Worm (Caenorhabditis elegans): ENCODE data around the gene R08F11.7.

The R08F11.7 gene

DNA sequence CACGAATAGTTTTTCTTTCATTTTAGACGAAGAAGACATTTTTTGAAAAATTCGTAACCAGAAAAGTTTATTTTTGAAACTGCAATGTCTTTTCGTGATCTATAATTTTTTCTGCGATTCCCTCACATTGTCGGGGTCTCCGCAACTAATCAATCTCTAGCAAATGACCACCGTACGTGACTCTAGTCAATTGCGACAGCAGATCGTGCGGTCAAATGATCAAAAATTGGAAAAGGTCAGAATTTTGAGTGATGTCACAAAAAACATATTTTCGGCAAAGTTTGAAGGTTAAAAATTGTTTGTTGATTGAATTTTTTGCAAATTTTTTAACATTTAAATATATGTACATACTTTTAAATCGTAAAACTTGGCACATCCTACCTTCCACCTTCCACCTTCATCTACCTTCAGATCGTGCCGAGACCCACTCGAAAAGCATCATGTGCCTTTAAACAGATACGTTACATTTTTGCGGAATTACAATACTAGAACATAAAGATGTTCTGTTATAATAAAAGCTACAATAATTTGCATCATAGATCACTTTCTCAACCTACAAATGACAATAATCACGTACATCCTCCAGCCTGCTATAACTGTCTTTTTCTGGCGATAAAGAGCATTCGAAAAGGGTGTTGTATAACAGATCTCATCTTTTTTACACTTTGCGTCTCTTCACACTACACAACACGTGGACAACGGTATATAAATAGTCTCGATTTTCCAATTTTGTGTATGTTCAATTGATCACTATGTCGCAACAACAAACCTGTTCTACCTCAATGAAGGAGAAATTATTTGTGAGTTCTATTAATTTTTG, 18.2 kb upstream of the R08F11.7 start, which contains the start of the genes R08E5.1 and rips-1:
Gene R08E5.1 (minus strand): TSS at position 82 of the 820 bp plus-strand sequence.
Gene rips-1 (plus strand): TSS at position 585 of the 820 bp plus-strand sequence.
- no peak for TF ChIP-seq B0310.2 (tag; optimal IDR thresholded peaks at IDR 0.05)
- no peak for TF ChIP-seq ama-1 (optimal IDR thresholded peaks at IDR 0.05)
- no peak for TF ChIP-seq sea-1 (GFP tag; conservative IDR thresholded peaks at IDR 0.05)
- no peak for TF ChIP-seq scrt-1 (GFP tag; IDR thresholded peaks at IDR 0.05)
- no peak for TF ChIP-seq ets-7 (tag; optimal IDR thresholded peaks at IDR 0.05)
- TF ChIP-seq hmg-4 (GFP tag; optimal IDR thresholded peaks at IDR 0.05), result no peak
- TF ChIP-seq ceh-36 (tag; optimal IDR thresholded peaks at IDR 0.05), result no peak
- no peak for TF ChIP-seq tbx-37 (GFP tag; conservative IDR thresholded peaks at IDR 0.05)
- TF ChIP-seq hmbx-1 (tag; optimal IDR thresholded peaks at IDR 0.05), result no peak
- no peak for TF ChIP-seq tbx-11 (GFP tag; IDR thresholded peaks at IDR 0.05)
- no peak for TF ChIP-seq flt-1 (GFP tag; IDR thresholded peaks at IDR 0.05)
- TF ChIP-seq ceh-13 (GFP tag; optimal IDR thresholded peaks at IDR 0.05), result no peak
- no peak for TF ChIP-seq hnd-1 (tag; optimal IDR thresholded peaks at IDR 0.05)

- no peak for TF ChIP-seq aly-1 (tag; optimal IDR thresholded peaks at IDR 0.05)
- TF ChIP-seq ceh-36 (tag; optimal IDR thresholded peaks at IDR 0.05), result no peak
- TF ChIP-seq tbx-11 (GFP tag; IDR thresholded peaks at IDR 0.05), result no peak
- no peak for TF ChIP-seq flt-1 (GFP tag; IDR thresholded peaks at IDR 0.05)
- no peak for TF ChIP-seq ama-1 (optimal IDR thresholded peaks at IDR 0.05)
- TF ChIP-seq sea-1 (GFP tag; conservative IDR thresholded peaks at IDR 0.05), result no peak
- no peak for TF ChIP-seq ets-7 (tag; optimal IDR thresholded peaks at IDR 0.05)
- no peak for TF ChIP-seq tbx-37 (GFP tag; conservative IDR thresholded peaks at IDR 0.05)
- TF ChIP-seq hmg-4 (GFP tag; optimal IDR thresholded peaks at IDR 0.05), result no peak
- TF ChIP-seq scrt-1 (GFP tag; IDR thresholded peaks at IDR 0.05), result no peak
- TF ChIP-seq B0310.2 (tag; optimal IDR thresholded peaks at IDR 0.05), result no peak
- TF ChIP-seq pes-1 (GFP tag; IDR thresholded peaks at IDR 0.05), result no peak
- no peak for TF ChIP-seq hnd-1 (tag; optimal IDR thresholded peaks at IDR 0.05)
- no peak for TF ChIP-seq ceh-13 (GFP tag; optimal IDR thresholded peaks at IDR 0.05)
- TF ChIP-seq F13C5.2 (tag; optimal IDR thresholded peaks at IDR 0.05), result no peak
- no peak for TF ChIP-seq tra-4 (tag; optimal IDR thresholded peaks at IDR 0.05)
- TF ChIP-seq hmbx-1 (tag; optimal IDR thresholded peaks at IDR 0.05), result no peak
Observed at ce11 chrV:3773618-3774017, 16.3 kb upstream of the R08F11.7 start.

- no peak for TF ChIP-seq F13C5.2 (tag; optimal IDR thresholded peaks at IDR 0.05)
- TF ChIP-seq hnd-1 (tag; optimal IDR thresholded peaks at IDR 0.05), result no peak
- no peak for TF ChIP-seq tbx-11 (GFP tag; IDR thresholded peaks at IDR 0.05)
- no peak for TF ChIP-seq ceh-13 (GFP tag; optimal IDR thresholded peaks at IDR 0.05)
- TF ChIP-seq pes-1 (GFP tag; IDR thresholded peaks at IDR 0.05), result no peak
- TF ChIP-seq B0310.2 (tag; optimal IDR thresholded peaks at IDR 0.05), result no peak
- TF ChIP-seq hmbx-1 (tag; optimal IDR thresholded peaks at IDR 0.05), result no peak
- no peak for TF ChIP-seq sea-1 (GFP tag; conservative IDR thresholded peaks at IDR 0.05)
- TF ChIP-seq flt-1 (GFP tag; IDR thresholded peaks at IDR 0.05), result no peak
- no peak for TF ChIP-seq aly-1 (tag; optimal IDR thresholded peaks at IDR 0.05)
Observed at ce11 chrV:3774653-3775052, 15.2 kb upstream of the R08F11.7 start.

DNA sequence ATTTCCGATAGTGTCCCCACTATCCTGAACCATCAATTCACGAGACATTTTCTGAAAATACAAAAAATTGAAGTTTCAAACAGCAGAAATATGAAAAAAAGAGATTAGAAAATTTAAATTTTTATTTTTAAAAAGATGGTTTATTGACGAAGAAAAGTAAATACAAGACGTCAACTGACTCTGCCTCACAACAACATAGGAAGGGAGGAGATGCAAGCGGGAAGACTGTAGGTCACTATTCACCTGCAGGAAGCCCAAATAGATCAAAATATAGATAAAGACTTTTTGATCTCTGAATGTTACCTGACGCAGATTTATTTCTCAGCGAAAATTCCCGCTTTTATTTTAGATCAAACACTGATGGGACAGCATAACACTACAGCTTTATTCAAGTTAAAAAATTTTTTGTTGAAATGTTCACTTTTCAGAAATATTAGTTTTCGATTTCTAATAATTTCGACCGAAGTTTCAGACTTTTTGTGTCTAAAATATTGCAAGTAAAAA, 13.7 kb upstream of the R08F11.7 start, which contains the start of gene cysl-3:
Gene cysl-3 (minus strand): TSS at position 51 of the 504 bp plus-strand sequence.
- TF ChIP-seq F13C5.2 (tag; optimal IDR thresholded peaks at IDR 0.05), result no peak
- no peak for TF ChIP-seq ama-1 (optimal IDR thresholded peaks at IDR 0.05)
- no peak for TF ChIP-seq B0310.2 (tag; optimal IDR thresholded peaks at IDR 0.05)
- TF ChIP-seq tra-4 (tag; optimal IDR thresholded peaks at IDR 0.05), result no peak
- TF ChIP-seq flt-1 (GFP tag; IDR thresholded peaks at IDR 0.05), result no peak
- TF ChIP-seq hmg-4 (GFP tag; optimal IDR thresholded peaks at IDR 0.05), result no peak
- TF ChIP-seq aly-1 (tag; optimal IDR thresholded peaks at IDR 0.05), result no peak
- TF ChIP-seq tbx-11 (GFP tag; IDR thresholded peaks at IDR 0.05), result no peak
- no peak for TF ChIP-seq ceh-36 (tag; optimal IDR thresholded peaks at IDR 0.05)
- no peak for TF ChIP-seq hmbx-1 (tag; optimal IDR thresholded peaks at IDR 0.05)
- TF ChIP-seq ets-7 (tag; optimal IDR thresholded peaks at IDR 0.05), result no peak
- no peak for TF ChIP-seq hnd-1 (tag; optimal IDR thresholded peaks at IDR 0.05)
- no peak for TF ChIP-seq sea-1 (GFP tag; conservative IDR thresholded peaks at IDR 0.05)

- no peak for TF ChIP-seq hmg-4 (GFP tag; optimal IDR thresholded peaks at IDR 0.05)
Observed at ce11 chrV:3776946-3777345, 12.9 kb upstream of the R08F11.7 start.

DNA sequence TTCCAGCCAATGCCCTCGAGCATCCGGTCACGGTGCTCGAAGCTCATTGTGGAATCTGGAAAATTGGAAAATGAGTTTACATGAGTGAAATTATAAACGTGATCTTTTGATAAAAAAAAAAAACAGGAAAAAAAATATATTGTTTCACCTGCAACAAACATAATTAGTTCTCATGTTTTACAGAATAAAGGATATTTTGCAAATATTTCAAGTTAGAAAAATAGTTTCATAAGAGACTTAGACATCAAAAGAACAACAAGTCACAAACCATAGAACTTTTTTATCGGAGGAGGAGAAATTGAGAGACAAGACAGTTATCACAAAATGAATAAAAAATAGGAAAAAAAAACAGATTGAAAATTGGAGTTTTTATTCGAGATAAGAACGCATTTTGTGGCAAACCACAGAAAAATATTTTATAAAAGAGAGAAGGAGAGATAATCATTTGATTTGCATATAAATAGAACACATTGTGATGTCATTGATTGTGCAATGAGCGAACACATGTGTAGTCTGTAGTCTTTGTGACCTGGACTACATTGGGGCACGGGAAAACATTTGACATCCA, 5.6 kb upstream of the R08F11.7 start, which contains the start of gene R08F11.1:
Gene R08F11.1 (minus strand): TSS at position 51 of the 568 bp plus-strand sequence.
- TF ChIP-seq ceh-13 (GFP tag; optimal IDR thresholded peaks at IDR 0.05), result no peak
- TF ChIP-seq hnd-1 (tag; optimal IDR thresholded peaks at IDR 0.05), result no peak
- TF ChIP-seq B0310.2 (tag; optimal IDR thresholded peaks at IDR 0.05), result no peak
- TF ChIP-seq hmg-4 (GFP tag; optimal IDR thresholded peaks at IDR 0.05), result no peak
- TF ChIP-seq ets-7 (tag; optimal IDR thresholded peaks at IDR 0.05), result no peak
- no peak for TF ChIP-seq ama-1 (optimal IDR thresholded peaks at IDR 0.05)
- no peak for TF ChIP-seq scrt-1 (GFP tag; IDR thresholded peaks at IDR 0.05)
- TF ChIP-seq tbx-37 (GFP tag; conservative IDR thresholded peaks at IDR 0.05), result no peak
- no peak for TF ChIP-seq ceh-36 (tag; optimal IDR thresholded peaks at IDR 0.05)
- no peak for TF ChIP-seq flt-1 (GFP tag; IDR thresholded peaks at IDR 0.05)
- TF ChIP-seq aly-1 (tag; optimal IDR thresholded peaks at IDR 0.05), result no peak
- TF ChIP-seq tra-4 (tag; optimal IDR thresholded peaks at IDR 0.05), result no peak
- no peak for TF ChIP-seq pes-1 (GFP tag; IDR thresholded peaks at IDR 0.05)
- TF ChIP-seq sea-1 (GFP tag; conservative IDR thresholded peaks at IDR 0.05), result no peak
- TF ChIP-seq tbx-11 (GFP tag; IDR thresholded peaks at IDR 0.05), result no peak
- TF ChIP-seq F13C5.2 (tag; optimal IDR thresholded peaks at IDR 0.05), result no peak

DNA sequence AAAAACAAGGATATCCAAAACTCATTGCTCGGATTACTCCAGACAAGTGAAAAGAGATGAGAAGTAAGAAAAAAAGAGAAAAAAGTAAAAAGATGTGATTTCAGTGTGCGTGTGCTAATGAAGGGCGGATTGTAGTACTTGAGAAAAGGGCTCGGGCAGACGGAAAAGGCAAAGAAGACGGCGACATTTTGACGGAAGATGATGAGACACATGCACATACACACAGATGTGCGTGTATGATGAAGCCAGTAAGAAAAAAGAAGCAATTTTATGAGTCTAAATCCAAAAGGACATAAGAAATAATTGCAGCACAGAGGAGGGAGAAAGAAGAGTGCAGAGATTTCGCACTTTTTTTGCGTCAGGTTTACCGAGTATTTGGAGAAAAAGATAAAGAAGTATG, 1.3 kb upstream of the R08F11.7 start:
- TF ChIP-seq B0310.2 (tag; optimal IDR thresholded peaks at IDR 0.05) (no peak), ets-7 (tag; optimal IDR thresholded peaks at IDR 0.05) (no peak), hnd-1 (tag; optimal IDR thresholded peaks at IDR 0.05) (no peak), F13C5.2 (tag; optimal IDR thresholded peaks at IDR 0.05) (no peak), pes-1 (GFP tag; IDR thresholded peaks at IDR 0.05) (no peak), hmbx-1 (tag; optimal IDR thresholded peaks at IDR 0.05) (no peak), ceh-36 (tag; optimal IDR thresholded peaks at IDR 0.05) (no peak), hmg-4 (GFP tag; optimal IDR thresholded peaks at IDR 0.05) (no peak), sea-1 (GFP tag; conservative IDR thresholded peaks at IDR 0.05) (no peak), ceh-13 (GFP tag; optimal IDR thresholded peaks at IDR 0.05) (no peak), tra-4 (tag; optimal IDR thresholded peaks at IDR 0.05) (no peak), tbx-37 (GFP tag; conservative IDR thresholded peaks at IDR 0.05) (no peak), ama-1 (optimal IDR thresholded peaks at IDR 0.05) (no peak), aly-1 (tag; optimal IDR thresholded peaks at IDR 0.05) (no peak), scrt-1 (GFP tag; IDR thresholded peaks at IDR 0.05) (no peak), tbx-11 (GFP tag; IDR thresholded peaks at IDR 0.05) (no peak), flt-1 (GFP tag; IDR thresholded peaks at IDR 0.05) (no peak)
